Fruit fly (Drosophila melanogaster): Measurements from ENCODE around the gene Sfp26Ad.
A peak's percentile ranks its signal among the peaks of the same experiment; 100 is the strongest.

Sfp26Ad gene

dm6 chr2L:5910189-5910588 is 32.9 kb downstream of the Sfp26Ad start, which contains the start of gene CG14000:
TSS of gene CG14000 (minus strand) at chr2L:5910289.
- no peak for TF ChIP-seq CG17801 (GFP tag; optimal IDR thresholded peaks at IDR 0.05; ENCODE audit: partially characterized antibody)

DNA sequence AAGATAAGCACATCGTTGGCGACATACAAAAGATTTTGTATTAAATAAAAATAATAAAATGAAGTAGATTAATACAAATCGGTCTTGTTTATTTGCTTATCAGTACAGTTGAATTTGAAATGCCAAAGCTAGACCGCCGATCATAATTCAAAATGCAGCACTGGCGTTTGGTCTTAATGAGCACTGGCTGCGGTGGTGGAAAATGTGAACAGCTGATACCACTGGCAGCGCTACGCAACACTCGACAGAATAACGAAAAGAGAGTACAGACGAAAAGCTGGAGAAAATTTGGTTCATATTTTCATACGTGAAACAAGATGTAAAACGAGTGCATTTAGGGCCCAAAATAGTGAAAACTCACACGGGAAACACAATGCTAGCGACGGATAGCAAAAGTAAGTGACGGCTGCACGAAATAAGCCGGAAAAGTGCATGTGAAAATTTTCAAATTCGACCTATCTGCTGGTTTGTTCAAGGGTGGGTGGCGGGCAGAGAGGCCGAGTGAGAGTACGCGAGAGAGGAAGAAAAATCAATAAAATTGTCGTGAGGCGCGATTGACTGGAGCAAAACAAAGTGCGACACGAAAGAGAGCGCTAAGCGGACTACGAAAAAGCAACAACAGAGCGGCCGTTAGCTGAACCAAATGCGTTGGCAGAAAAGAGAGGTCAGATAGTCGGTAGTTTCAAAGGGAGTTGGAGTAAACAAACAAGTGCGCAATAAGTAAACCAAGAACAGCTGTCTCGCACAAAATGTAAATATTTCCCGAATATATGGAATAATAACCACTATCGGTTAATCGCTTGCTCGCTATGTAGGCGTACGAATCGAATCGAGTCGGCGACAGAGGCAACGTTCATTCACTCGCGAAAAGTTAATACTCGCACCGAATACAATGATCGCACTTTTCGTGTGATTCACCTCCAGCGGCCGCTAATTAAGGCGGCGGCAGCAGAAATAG is 35.9 kb downstream of the Sfp26Ad start, which contains the start of gene bchs:
bchs (plus strand) TSS at position 277 of the 958 bp plus-strand sequence.
- no peak for TF ChIP-seq CG17801 (GFP tag; optimal IDR thresholded peaks at IDR 0.05; ENCODE audit: partially characterized antibody)

dm6 chr2L:5904585-5904984 is 38.5 kb downstream of the Sfp26Ad start, which contains the start of gene CG9021:
TSS of gene CG9021 (minus strand) at chr2L:5904689.
- TF ChIP-seq CG17801 (GFP tag; optimal IDR thresholded peaks at IDR 0.05; ENCODE audit: partially characterized antibody), result no peak

- no peak for TF ChIP-seq CG17801 (GFP tag; optimal IDR thresholded peaks at IDR 0.05; ENCODE audit: partially characterized antibody)
Observed at dm6 chr2L:5902898-5903297, 40.2 kb downstream of the Sfp26Ad start.

dm6 chr2L:5901553-5901952 is 41.6 kb downstream of the Sfp26Ad start:
- no peak for TF ChIP-seq CG17801 (GFP tag; optimal IDR thresholded peaks at IDR 0.05; ENCODE audit: partially characterized antibody)

- TF ChIP-seq CG17801 (GFP tag; optimal IDR thresholded peaks at IDR 0.05; ENCODE audit: partially characterized antibody), result peak; percentile 24
Observed at dm6 chr2L:5899170-5899708, 43.9 kb downstream of the Sfp26Ad start.

DNA sequence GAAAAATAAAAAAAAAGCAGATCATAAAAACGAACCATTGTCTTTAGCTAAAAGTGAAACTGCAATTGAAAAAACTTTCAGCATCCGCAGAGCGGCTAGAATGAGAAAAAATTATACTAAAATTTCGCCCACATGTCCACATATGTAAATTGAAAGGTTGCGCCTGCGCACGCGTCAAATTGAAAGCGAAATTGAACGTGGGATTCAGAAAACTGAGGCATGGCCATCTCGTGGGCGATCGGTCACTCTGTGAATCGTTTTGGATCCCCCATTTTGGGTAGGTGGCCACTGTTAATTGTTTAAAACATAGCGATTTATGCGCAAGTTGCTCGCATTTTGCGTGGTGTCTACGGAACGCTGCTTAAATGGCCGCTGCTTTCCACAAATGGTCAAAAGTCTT is 48.6 kb downstream of the Sfp26Ad start:
- no peak for TF ChIP-seq CG17801 (GFP tag; optimal IDR thresholded peaks at IDR 0.05; ENCODE audit: partially characterized antibody)

- no peak for TF ChIP-seq CG17801 (GFP tag; optimal IDR thresholded peaks at IDR 0.05; ENCODE audit: partially characterized antibody)
Observed at dm6 chr2L:5893796-5894195, 49.3 kb downstream of the Sfp26Ad start, which contains the start of gene Acp26Aa. TSS of gene Acp26Aa (minus strand) at chr2L:5893896.

dm6 chr2L:5892762-5893161 is 50.3 kb downstream of the Sfp26Ad start, which contains the start of gene Acp26Ab:
TSS of gene Acp26Ab (minus strand) at chr2L:5892862.
- no peak for TF ChIP-seq CG17801 (GFP tag; optimal IDR thresholded peaks at IDR 0.05; ENCODE audit: partially characterized antibody)

Measured in ovary, adult (tissue).